Worm (Caenorhabditis elegans) whole organism, mixed stage, embryonic: Measurements from ENCODE around the gene C39B5.6.
A peak's percentile ranks its signal among the peaks of the same experiment; 100 is the strongest.

Experiments used
- M03D4.4 ChIP-seq: sonication (generic microtip); optimal IDR thresholded peaks from 2 replicates; lab custom pipeline; 2017; ENCODE audit warnings: mild to moderate bottlenecking, missing genetic modification characterization, missing compliant biosample characterization
- bed-3 ChIP-seq: fragments of 200-800 bp; sonication (Bioruptor generic); optimal IDR thresholded peaks from 3 replicates; lab custom pipeline; 2018; ENCODE audit warnings: mild to moderate bottlenecking, missing genetic modification characterization, moderate library complexity, missing compliant biosample characterization
- blmp-1 ChIP-seq: fragments of 150-350 bp; optimal IDR thresholded peaks from 2 replicates; lab custom pipeline; 2014; ENCODE audit warnings: missing biosample characterization, missing genetic modification characterization
- ceh-39 ChIP-seq: fragments of 150-350 bp; optimal IDR thresholded peaks from 2 replicates; lab custom pipeline; 2014; ENCODE audit warnings: missing biosample characterization, missing genetic modification characterization
- ceh-43 ChIP-seq: fragments of 200-800 bp; sonication (Bioruptor generic); optimal IDR thresholded peaks from 2 replicates; lab custom pipeline; 2018; ENCODE audit warnings: mild to moderate bottlenecking, missing genetic modification characterization, moderate library complexity, missing compliant biosample characterization
- ceh-83 ChIP-seq: fragments of 200-800 bp; sonication (Bioruptor generic); optimal IDR thresholded peaks from 2 replicates; lab custom pipeline; 2018; ENCODE audit warnings: mild to moderate bottlenecking, missing genetic modification characterization, missing compliant biosample characterization
- ces-1 ChIP-seq: fragments of 150-350 bp; optimal IDR thresholded peaks from 2 replicates; lab custom pipeline; 2014; ENCODE audit warnings: missing biosample characterization, missing genetic modification reagents, missing genetic modification characterization
- cnd-1 ChIP-seq: fragments of 200-800 bp; sonication (Bioruptor generic); optimal IDR thresholded peaks from 2 replicates; lab custom pipeline; 2018; ENCODE audit warnings: mild to moderate bottlenecking, missing genetic modification characterization, missing compliant biosample characterization
- drap-1 ChIP-seq: fragments of 200-800 bp; sonication (Bioruptor generic); optimal IDR thresholded peaks from 3 replicates; lab custom pipeline; 2018; ENCODE audit warnings: mild to moderate bottlenecking, missing genetic modification characterization, missing compliant biosample characterization
- elt-1 ChIP-seq: sonication (generic microtip); optimal IDR thresholded peaks from 2 replicates; lab custom pipeline; 2017; ENCODE audit warnings: missing genetic modification characterization, mild to moderate bottlenecking, missing compliant biosample characterization, antibody characterized with exemption, moderate library complexity, borderline replicate concordance; ENCODE audit not compliant: insufficient read depth
- elt-3 ChIP-seq: fragments of 150-350 bp; optimal IDR thresholded peaks from 2 replicates; lab custom pipeline; 2014; ENCODE audit warnings: missing biosample characterization, missing genetic modification characterization
- flh-1 ChIP-seq: fragments of 200-800 bp; sonication (Bioruptor generic); optimal IDR thresholded peaks from 2 replicates; lab custom pipeline; 2018; ENCODE audit warnings: mild to moderate bottlenecking, missing genetic modification characterization, moderate library complexity, missing compliant biosample characterization
- ham-2 ChIP-seq: fragments of 200-800 bp; sonication (Bioruptor generic); optimal IDR thresholded peaks from 2 replicates; lab custom pipeline; 2018; ENCODE audit warnings: mild to moderate bottlenecking, missing genetic modification characterization, missing compliant biosample characterization
- hlh-1 ChIP-seq: fragments of 150-350 bp; optimal IDR thresholded peaks from 2 replicates; lab custom pipeline; 2014; ENCODE audit warnings: missing biosample characterization, missing genetic modification reagents, missing genetic modification characterization
- lin-13 ChIP-seq: fragments of 150-350 bp; optimal IDR thresholded peaks from 2 replicates; lab custom pipeline; 2014; ENCODE audit warnings: missing biosample characterization, missing genetic modification characterization
- lin-32 ChIP-seq: fragments of 200-800 bp; sonication (Bioruptor generic); optimal IDR thresholded peaks from 2 replicates; lab custom pipeline; 2018; ENCODE audit warnings: mild to moderate bottlenecking, missing genetic modification characterization, missing compliant biosample characterization
- lsy-2 ChIP-seq: fragments of 150-350 bp; optimal IDR thresholded peaks from 2 replicates; lab custom pipeline; 2014; ENCODE audit warnings: missing biosample characterization, missing genetic modification characterization
- mab-5 ChIP-seq: fragments of 150-350 bp; optimal IDR thresholded peaks from 2 replicates; lab custom pipeline; 2014; ENCODE audit warnings: missing biosample characterization, missing genetic modification characterization
- mep-1 ChIP-seq: fragments of 150-350 bp; optimal IDR thresholded peaks from 2 replicates; lab custom pipeline; 2017; ENCODE audit warnings: missing biosample characterization, missing genetic modification reagents, missing genetic modification characterization, inconsistent platforms
- mls-2 ChIP-seq: sonication (generic microtip); optimal IDR thresholded peaks from 2 replicates; lab custom pipeline; 2016; ENCODE audit warnings: mild to moderate bottlenecking, missing genetic modification characterization, moderate library complexity, missing compliant biosample characterization
- nhr-12 ChIP-seq: fragments of 150-350 bp; optimal IDR thresholded peaks from 2 replicates; lab custom pipeline; 2014; ENCODE audit warnings: missing biosample characterization, missing genetic modification characterization
- nhr-2 ChIP-seq: fragments of 150-350 bp; optimal IDR thresholded peaks from 2 replicates; lab custom pipeline; 2014; ENCODE audit warnings: missing biosample characterization, missing genetic modification characterization
- nhr-237 ChIP-seq: fragments of 150-350 bp; optimal IDR thresholded peaks from 2 replicates; lab custom pipeline; 2014; ENCODE audit warnings: missing biosample characterization, missing genetic modification characterization
- nhr-28 ChIP-seq: fragments of 150-350 bp; optimal IDR thresholded peaks from 2 replicates; lab custom pipeline; 2014; ENCODE audit warnings: missing biosample characterization, missing genetic modification characterization
- nhr-76 ChIP-seq: sonication (generic microtip); optimal IDR thresholded peaks from 2 replicates; lab custom pipeline; 2017; ENCODE audit warnings: missing biosample characterization, missing genetic modification characterization
- pha-4 ChIP-seq: fragments of 150-350 bp; optimal IDR thresholded peaks from 2 replicates; lab custom pipeline; 2018; ENCODE audit warnings: missing biosample characterization, missing genetic modification reagents, missing genetic modification characterization
- sem-2 ChIP-seq: fragments of 200-800 bp; sonication (Bioruptor generic); optimal IDR thresholded peaks from 2 replicates; lab custom pipeline; 2018; ENCODE audit warnings: mild to moderate bottlenecking, missing genetic modification characterization, missing compliant biosample characterization
- snpc-4 ChIP-seq: fragments of 150-350 bp; optimal IDR thresholded peaks from 2 replicates; lab custom pipeline; 2014; ENCODE audit warnings: missing biosample characterization, missing genetic modification characterization
- sptf-1 ChIP-seq: sonication (generic microtip); optimal IDR thresholded peaks from 2 replicates; lab custom pipeline; 2017; ENCODE audit warnings: mild to moderate bottlenecking, missing genetic modification characterization, moderate library complexity, missing compliant biosample characterization
- tbx-8 ChIP-seq: fragments of 200-800 bp; sonication (Bioruptor generic); optimal IDR thresholded peaks from 2 replicates; lab custom pipeline; 2018; ENCODE audit warnings: mild to moderate bottlenecking, missing genetic modification characterization, moderate library complexity, missing compliant biosample characterization
- unc-120 ChIP-seq: sonication (generic microtip); optimal IDR thresholded peaks from 2 replicates; lab custom pipeline; 2017; ENCODE audit warnings: missing genetic modification characterization, missing compliant biosample characterization; ENCODE audit not compliant: poor library complexity, severe bottlenecking
- unc-39 ChIP-seq: fragments of 150-350 bp; optimal IDR thresholded peaks from 2 replicates; lab custom pipeline; 2014; ENCODE audit warnings: missing biosample characterization, missing genetic modification characterization
- zip-8 ChIP-seq: fragments of 150-350 bp; optimal IDR thresholded peaks from 2 replicates; lab custom pipeline; 2014; ENCODE audit warnings: missing biosample characterization, missing genetic modification characterization
- ztf-11 ChIP-seq: fragments of 150-350 bp; optimal IDR thresholded peaks from 2 replicates; lab custom pipeline; 2014; ENCODE audit warnings: missing biosample characterization, missing genetic modification characterization

C39B5.6 gene

ce11 chrIII:2197706-2198105 is at the start of gene C39B5.6:
C39B5.6 (plus strand) TSS chrIII:2198006.
- TF ChIP-seq mls-2 (tag; lab: Kevin White, UChicago), result no peak
- no peak for TF ChIP-seq ceh-39
- TF ChIP-seq unc-120, result no peak
- TF ChIP-seq ceh-43 (GFP tag; lab: Kevin White, UChicago), result no peak
- TF ChIP-seq nhr-2 (tag; lab: Kevin White, UChicago), result no peak
- TF ChIP-seq lsy-2 (tag; lab: Kevin White, UChicago), result no peak
- TF ChIP-seq lin-32, result no peak
- no peak for TF ChIP-seq ceh-83

- TF ChIP-seq tbx-8 (GFP tag; lab: Kevin White, UChicago) (no peak), ceh-43 (GFP tag; lab: Kevin White, UChicago) (no peak), flh-1 (GFP tag; lab: Kevin White, UChicago) (no peak), lin-13 (tag; lab: Kevin White, UChicago) (peak; percentile 27), drap-1 (no peak), ceh-83 (no peak), mab-5 (tag; lab: Kevin White, UChicago) (no peak), cnd-1 (tag; lab: Kevin White, UChicago) (no peak), lsy-2 (tag; lab: Kevin White, UChicago) (peak; percentile 77), snpc-4 (no peak)
Observed at ce11 chrIII:2150555-2150954, 47.3 kb upstream of the C39B5.6 start.

- TF ChIP-seq unc-120 (no peak), tbx-8 (GFP tag; lab: Kevin White, UChicago) (no peak), unc-39 (no peak), elt-1 (no peak), hlh-1 (tag; lab: Kevin White, UChicago) (no peak), lin-13 (tag; lab: Kevin White, UChicago) (peak; percentile 49), ces-1 (GFP tag; lab: Kevin White, UChicago) (peak; percentile 92), sptf-1 (tag; lab: Kevin White, UChicago) (no peak), elt-3 (tag; lab: Kevin White, UChicago) (no peak), nhr-237 (tag; lab: Kevin White, UChicago) (peak; percentile 58), nhr-2 (tag; lab: Kevin White, UChicago) (peak; percentile 17), pha-4 (tag; lab: Kevin White, UChicago) (no peak), cnd-1 (tag; lab: Kevin White, UChicago) (no peak), mep-1 (peak; percentile 63), sem-2 (GFP tag; lab: Kevin White, UChicago) (no peak), lsy-2 (tag; lab: Kevin White, UChicago) (peak; percentile 78), nhr-76 (no peak), bed-3 (GFP tag; lab: Kevin White, UChicago) (no peak), zip-8 (tag; lab: Kevin White, UChicago) (no peak), snpc-4 (no peak), drap-1 (no peak), ceh-39 (peak; percentile 58), ham-2 (GFP tag; lab: Kevin White, UChicago) (no peak), mab-5 (tag; lab: Kevin White, UChicago) (no peak)
Observed at ce11 chrIII:2151480-2151995, 46.3 kb upstream of the C39B5.6 start, which contains the start of gene gcn-1. gcn-1 (plus strand) TSS chrIII:2151945.

ce11 chrIII:2159152-2159551 is 38.7 kb upstream of the C39B5.6 start:
- TF ChIP-seq mls-2 (tag; lab: Kevin White, UChicago) (no peak), mep-1 (no peak), sptf-1 (tag; lab: Kevin White, UChicago) (no peak), snpc-4 (no peak), cnd-1 (tag; lab: Kevin White, UChicago) (peak; percentile 47), ham-2 (GFP tag; lab: Kevin White, UChicago) (no peak), nhr-28 (tag; lab: Kevin White, UChicago) (no peak), blmp-1 (tag; lab: Kevin White, UChicago) (no peak), pha-4 (tag; lab: Kevin White, UChicago) (no peak), drap-1 (no peak), ces-1 (GFP tag; lab: Kevin White, UChicago) (no peak), nhr-2 (tag; lab: Kevin White, UChicago) (peak; percentile 63), nhr-12 (tag; lab: Kevin White, UChicago) (no peak), lin-13 (tag; lab: Kevin White, UChicago) (peak; percentile 6), bed-3 (GFP tag; lab: Kevin White, UChicago) (no peak), ceh-83 (no peak), nhr-237 (tag; lab: Kevin White, UChicago) (no peak), sem-2 (GFP tag; lab: Kevin White, UChicago) (no peak), flh-1 (GFP tag; lab: Kevin White, UChicago) (no peak), ceh-39 (no peak), elt-1 (no peak), elt-3 (tag; lab: Kevin White, UChicago) (no peak), zip-8 (tag; lab: Kevin White, UChicago) (peak; percentile 95), M03D4.4 (tag; lab: Kevin White, UChicago) (no peak), unc-39 (no peak), hlh-1 (tag; lab: Kevin White, UChicago) (peak; percentile 13), ztf-11 (no peak)
- TF ChIP-seq, all 35 proteins: peak for 5
